Worm (Caenorhabditis elegans) whole organism, L1 larva: ENCODE data around the gene C18H2.5.
A peak's percentile ranks its signal among the peaks of the same experiment; 100 is the strongest.

ENCODE experiments used
- C04F5.9 ChIP-seq: sonication (generic microtip); optimal IDR thresholded peaks from 2 replicates; lab custom pipeline; 2016; ENCODE audit warnings: missing genetic modification characterization, missing compliant biosample characterization
- C16A3.4 ChIP-seq: fragments of 150-350 bp; optimal IDR thresholded peaks from 2 replicates; lab custom pipeline; 2014; ENCODE audit warnings: missing biosample characterization, missing genetic modification characterization
- F16B12.6 ChIP-seq: fragments of 150-350 bp; optimal IDR thresholded peaks from 2 replicates; lab custom pipeline; 2014; ENCODE audit warnings: missing biosample characterization, missing genetic modification characterization
- blmp-1 ChIP-seq: fragments of 150-350 bp; optimal IDR thresholded peaks from 2 replicates; lab custom pipeline; 2014; ENCODE audit warnings: missing biosample characterization, missing genetic modification characterization
- ceh-82 ChIP-seq, 3 experiments: fragments of 150-350 bp in 1 of 3; sonication (generic microtip) in 2 of 3; optimal IDR thresholded peaks; 2 replicates each; lab custom pipeline; 2014 to 2017; ENCODE audit warnings: missing biosample characterization in 3 of 3, missing genetic modification characterization in 3 of 3
- ceh-88 ChIP-seq: fragments of 200-800 bp; sonication (Bioruptor generic); IDR thresholded peaks from 2 replicates; pipeline ENCODE4 v1.3.6; 2022; ENCODE audit warnings: missing genetic modification characterization, missing compliant biosample characterization
- dpl-1 ChIP-seq, 3 experiments: fragments of 150-350 bp in 2 of 3; sonication (generic microtip) in 1 of 3; optimal IDR thresholded peaks; 2 replicates each; lab custom pipeline; 2014 to 2017; ENCODE audit warnings: missing biosample characterization in 3 of 3, missing genetic modification characterization in 3 of 3, missing genetic modification reagents in 3 of 3
- dsc-1 ChIP-seq: sonication (generic microtip); optimal IDR thresholded peaks from 2 replicates; lab custom pipeline; 2016; ENCODE audit warnings: mild to moderate bottlenecking, missing genetic modification characterization, missing compliant biosample characterization
- efl-1 ChIP-seq, 4 experiments: fragments of 150-350 bp; optimal IDR thresholded peaks in 3 of 4; peaks in 1 of 4; 1 replicate in 1 of 4; 2 replicates in 3 of 4; lab custom pipeline; 2014; ENCODE audit warnings: missing biosample characterization in 2 of 4, missing genetic modification characterization in 2 of 4, missing genetic modification reagents in 2 of 4
- efl-3 ChIP-seq: fragments of 200-800 bp; sonication (Bioruptor generic); optimal IDR thresholded peaks from 2 replicates; lab custom pipeline; 2018; ENCODE audit warnings: mild to moderate bottlenecking, missing genetic modification characterization, missing compliant biosample characterization
- elt-3 ChIP-seq, 6 experiments: fragments of 150-350 bp in 1 of 6; sonication (generic microtip); optimal IDR thresholded peaks; 2 replicates each; lab custom pipeline; 2017 to 2018; ENCODE audit warnings: missing biosample characterization in 6 of 6, missing genetic modification characterization in 6 of 6, inconsistent platforms in 1 of 6
- fkh-8 ChIP-seq: sonication (generic microtip); optimal IDR thresholded peaks from 2 replicates; lab custom pipeline; 2016; ENCODE audit warnings: mild to moderate bottlenecking, missing genetic modification characterization, missing compliant biosample characterization
- fos-1 ChIP-seq: fragments of 150-350 bp; optimal IDR thresholded peaks from 2 replicates; lab custom pipeline; 2014; ENCODE audit warnings: missing biosample characterization, missing genetic modification characterization
- grh-1 ChIP-seq: fragments of 200-800 bp; sonication (Bioruptor generic); IDR thresholded peaks from 2 replicates; pipeline ENCODE4 v1.3.6; 2022; ENCODE audit warnings: missing genetic modification reagents, missing genetic modification characterization, missing compliant biosample characterization
- hpl-2 ChIP-seq: fragments of 150-350 bp; optimal IDR thresholded peaks from 2 replicates; lab custom pipeline; 2014; ENCODE audit warnings: missing biosample characterization, missing genetic modification reagents, missing genetic modification characterization
- lin-13 ChIP-seq: fragments of 150-350 bp; optimal IDR thresholded peaks from 2 replicates; lab custom pipeline; 2014; ENCODE audit warnings: missing biosample characterization, missing genetic modification reagents, missing genetic modification characterization
- lin-14 ChIP-seq: fragments of 200-800 bp; sonication (Bioruptor generic); optimal IDR thresholded peaks from 2 replicates; lab custom pipeline; 2018; ENCODE audit warnings: mild to moderate bottlenecking, missing genetic modification characterization, moderate library complexity, missing compliant biosample characterization
- lin-15B ChIP-seq: fragments of 150-350 bp; sonication (generic microtip); optimal IDR thresholded peaks from 3 replicates; lab custom pipeline; 2014; ENCODE audit warnings: missing biosample characterization, missing genetic modification characterization
- lin-35 ChIP-seq, 2 experiments: fragments of 150-350 bp; optimal IDR thresholded peaks; 2 replicates each; lab custom pipeline; 2014; ENCODE audit warnings: missing biosample characterization in 2 of 2, missing genetic modification characterization in 2 of 2, missing genetic modification reagents in 2 of 2
- lir-3 ChIP-seq: sonication (generic microtip); optimal IDR thresholded peaks from 2 replicates; lab custom pipeline; 2016; ENCODE audit warnings: mild to moderate bottlenecking, missing genetic modification characterization, moderate library complexity, missing compliant biosample characterization; ENCODE audit not compliant: poor library complexity
- lsy-2 ChIP-seq, 2 experiments: fragments of 150-350 bp; optimal IDR thresholded peaks; 2 replicates each; lab custom pipeline; 2014; ENCODE audit warnings: missing biosample characterization in 2 of 2, missing genetic modification characterization in 2 of 2
- mdl-1 ChIP-seq, 2 experiments: fragments of 150-350 bp; optimal IDR thresholded peaks; 2 replicates each; lab custom pipeline; 2014 to 2017; ENCODE audit warnings: missing biosample characterization in 2 of 2, missing genetic modification characterization in 2 of 2, inconsistent platforms in 1 of 2
- mef-2 ChIP-seq: fragments of 150-350 bp; optimal IDR thresholded peaks from 2 replicates; lab custom pipeline; 2014; ENCODE audit warnings: missing biosample characterization, missing genetic modification characterization
- mep-1 ChIP-seq: fragments of 150-350 bp; optimal IDR thresholded peaks from 2 replicates; lab custom pipeline; 2014; ENCODE audit warnings: missing biosample characterization, missing genetic modification characterization
- nhr-19 ChIP-seq: fragments of 200-800 bp; sonication (Bioruptor generic); conservative IDR thresholded peaks from 2 replicates; pipeline ENCODE4 v1.3.6; 2022; ENCODE audit warnings: missing genetic modification characterization, missing compliant biosample characterization
- nhr-20 ChIP-seq: sonication (generic microtip); optimal IDR thresholded peaks from 2 replicates; lab custom pipeline; 2016; ENCODE audit warnings: mild to moderate bottlenecking, missing genetic modification characterization, missing compliant biosample characterization
- nhr-47 ChIP-seq: sonication (generic microtip); optimal IDR thresholded peaks from 2 replicates; lab custom pipeline; 2016; ENCODE audit warnings: mild to moderate bottlenecking, missing genetic modification characterization, moderate library complexity, missing compliant biosample characterization
- nhr-71 ChIP-seq: sonication (generic microtip); optimal IDR thresholded peaks from 2 replicates; lab custom pipeline; 2016; ENCODE audit warnings: mild to moderate bottlenecking, missing genetic modification characterization, moderate library complexity, missing compliant biosample characterization
- nhr-77 ChIP-seq: fragments of 150-350 bp; optimal IDR thresholded peaks from 2 replicates; lab custom pipeline; 2014; ENCODE audit warnings: missing biosample characterization, missing genetic modification characterization
- nhr-85 ChIP-seq: sonication (generic microtip); peaks from one replicate; lab custom pipeline; 2016; ENCODE audit warnings: missing genetic modification characterization, inconsistent platforms, missing compliant biosample characterization
- nhr-90 ChIP-seq: sonication (generic microtip); optimal IDR thresholded peaks from 2 replicates; lab custom pipeline; 2016; ENCODE audit warnings: mild to moderate bottlenecking, missing genetic modification characterization, missing compliant biosample characterization; ENCODE audit not compliant: poor library complexity
- rnt-1 ChIP-seq: sonication (generic microtip); optimal IDR thresholded peaks from 2 replicates; lab custom pipeline; 2016; ENCODE audit warnings: mild to moderate bottlenecking, missing genetic modification characterization, moderate library complexity, missing compliant biosample characterization
- snpc-4 ChIP-seq: fragments of 150-350 bp; optimal IDR thresholded peaks from 2 replicates; lab custom pipeline; 2014; ENCODE audit warnings: missing biosample characterization, missing genetic modification characterization
- snu-23 ChIP-seq: sonication (generic microtip); optimal IDR thresholded peaks from 2 replicates; lab custom pipeline; 2016; ENCODE audit warnings: missing genetic modification characterization, missing compliant biosample characterization
- sptf-1 ChIP-seq: fragments of 150-350 bp; optimal IDR thresholded peaks from 2 replicates; lab custom pipeline; 2014; ENCODE audit warnings: missing biosample characterization, missing genetic modification characterization
- swsn-7 ChIP-seq: sonication (generic microtip); optimal IDR thresholded peaks from 2 replicates; lab custom pipeline; 2016; ENCODE audit warnings: missing genetic modification characterization, missing compliant biosample characterization
- unc-130 ChIP-seq: fragments of 150-350 bp; optimal IDR thresholded peaks from 2 replicates; lab custom pipeline; 2017; ENCODE audit warnings: missing biosample characterization, missing genetic modification characterization, inconsistent platforms
- unc-86 ChIP-seq: sonication (generic microtip); optimal IDR thresholded peaks from 2 replicates; lab custom pipeline; 2016; ENCODE audit warnings: missing genetic modification characterization, missing compliant biosample characterization
- vab-15 ChIP-seq: sonication (generic microtip); optimal IDR thresholded peaks from 2 replicates; lab custom pipeline; 2017; ENCODE audit warnings: missing genotype, mild to moderate bottlenecking, missing genetic modification characterization, missing compliant biosample characterization
- xbp-1 ChIP-seq: sonication (generic microtip); optimal IDR thresholded peaks from 2 replicates; lab custom pipeline; 2016; ENCODE audit warnings: missing genetic modification characterization, missing compliant biosample characterization
- ztf-4 ChIP-seq: fragments of 150-350 bp; optimal IDR thresholded peaks from 2 replicates; lab custom pipeline; 2014; ENCODE audit warnings: missing biosample characterization, missing genetic modification characterization

The C18H2.5 gene

ce11 chrIII:7643084-7643483, 51.1 kb downstream of the C18H2.5 start, which contains the start of gene upp-1 (continued):
- TF ChIP-seq fkh-8 (tag; lab: Kevin White, UChicago) (peak; percentile 82), sptf-1 (tag; lab: Kevin White, UChicago) (no peak), lin-15B (tag; lab: Kevin White, UChicago) (no peak), rnt-1 (no peak), efl-3 (GFP tag; lab: Kevin White, UChicago) (no peak), ceh-82 (tag; optimal IDR thresholded peaks at IDR 0.05; lab: Kevin White, UChicago) (peak in 1 of 3 experiments; percentile 2), nhr-20 (tag; lab: Kevin White, UChicago) (no peak), ceh-88 (GFP tag; lab: Robert Waterston, UW) (no peak), snpc-4 (tag; lab: Kevin White, UChicago) (no peak), nhr-71 (tag; lab: Kevin White, UChicago) (peak; percentile 1)

- TF ChIP-seq nhr-77 (tag; lab: Kevin White, UChicago) (peak; percentile 20), swsn-7 (peak; percentile 25), fos-1 (no peak), blmp-1 (peak; percentile 27), mep-1 (tag; lab: Kevin White, UChicago) (peak; percentile 42), F16B12.6 (tag; lab: Kevin White, UChicago) (no peak), nhr-19 (GFP tag; lab: Robert Waterston, UW) (peak; percentile 51), vab-15 (tag; lab: Kevin White, UChicago) (no peak), dpl-1 (GFP tag; optimal IDR thresholded peaks at IDR 0.05; lab: Kevin White, UChicago) (peak in 1 of 3 experiments; percentile 38), ceh-82 (tag; optimal IDR thresholded peaks at IDR 0.05; lab: Kevin White, UChicago) (peak in 2 of 3 experiments; percentile 1 to 44), ceh-88 (GFP tag; lab: Robert Waterston, UW) (no peak), nhr-20 (tag; lab: Kevin White, UChicago) (peak; percentile 59), hpl-2 (no peak), lir-3 (tag; lab: Kevin White, UChicago) (peak; percentile 15), C04F5.9 (tag; lab: Kevin White, UChicago) (no peak), unc-130 (tag; lab: Kevin White, UChicago) (peak; percentile 14), dsc-1 (tag; lab: Kevin White, UChicago) (no peak), grh-1 (GFP tag; lab: Robert Waterston, UW) (0 out of 2 replicates have a peak, but pooled peaks have one; percentile 19), nhr-90 (tag; lab: Kevin White, UChicago) (peak; percentile 40), nhr-71 (tag; lab: Kevin White, UChicago) (peak; percentile 69), mdl-1 (tag; optimal IDR thresholded peaks at IDR 0.05; lab: Kevin White, UChicago) (peak; percentile 9 to 90), lin-13 (no peak), ztf-4 (tag; lab: Kevin White, UChicago) (no peak), fkh-8 (tag; lab: Kevin White, UChicago) (peak; percentile 32), elt-3 (tag; optimal IDR thresholded peaks at IDR 0.05; lab: Kevin White, UChicago) (peak in 1 of 6 experiments; percentile 69), mef-2 (no peak), C16A3.4 (tag; lab: Kevin White, UChicago) (peak; percentile 8), rnt-1 (peak; percentile 57), efl-1 (optimal IDR thresholded peaks at IDR 0.05; lab: Kevin White, UChicago) (peak; percentile 46 to 58), efl-1 (GFP tag; optimal IDR thresholded peaks at IDR 0.05 in 1 of 2; lab: Kevin White, UChicago) (peak; percentile 26 to 58), lsy-2 (tag; optimal IDR thresholded peaks at IDR 0.05; lab: Kevin White, UChicago) (peak in 1 of 2 experiments; percentile 50), lin-35 (GFP tag; optimal IDR thresholded peaks at IDR 0.05; lab: Kevin White, UChicago) (peak; percentile 26 to 66), snu-23 (peak; percentile 71), unc-86 (tag; lab: Kevin White, UChicago) (no peak), lin-14 (GFP tag; lab: Kevin White, UChicago) (peak; percentile 42), xbp-1 (peak; percentile 23), nhr-85 (tag; lab: Kevin White, UChicago) (peak; percentile 74), nhr-47 (tag; lab: Kevin White, UChicago) (peak; percentile 59)
Measured at ce11 chrIII:7642015-7642414, 52.2 kb downstream of the C18H2.5 start.
